Fruit fly (Drosophila melanogaster): Measurements from ENCODE around the gene Iml1.

DNA sequence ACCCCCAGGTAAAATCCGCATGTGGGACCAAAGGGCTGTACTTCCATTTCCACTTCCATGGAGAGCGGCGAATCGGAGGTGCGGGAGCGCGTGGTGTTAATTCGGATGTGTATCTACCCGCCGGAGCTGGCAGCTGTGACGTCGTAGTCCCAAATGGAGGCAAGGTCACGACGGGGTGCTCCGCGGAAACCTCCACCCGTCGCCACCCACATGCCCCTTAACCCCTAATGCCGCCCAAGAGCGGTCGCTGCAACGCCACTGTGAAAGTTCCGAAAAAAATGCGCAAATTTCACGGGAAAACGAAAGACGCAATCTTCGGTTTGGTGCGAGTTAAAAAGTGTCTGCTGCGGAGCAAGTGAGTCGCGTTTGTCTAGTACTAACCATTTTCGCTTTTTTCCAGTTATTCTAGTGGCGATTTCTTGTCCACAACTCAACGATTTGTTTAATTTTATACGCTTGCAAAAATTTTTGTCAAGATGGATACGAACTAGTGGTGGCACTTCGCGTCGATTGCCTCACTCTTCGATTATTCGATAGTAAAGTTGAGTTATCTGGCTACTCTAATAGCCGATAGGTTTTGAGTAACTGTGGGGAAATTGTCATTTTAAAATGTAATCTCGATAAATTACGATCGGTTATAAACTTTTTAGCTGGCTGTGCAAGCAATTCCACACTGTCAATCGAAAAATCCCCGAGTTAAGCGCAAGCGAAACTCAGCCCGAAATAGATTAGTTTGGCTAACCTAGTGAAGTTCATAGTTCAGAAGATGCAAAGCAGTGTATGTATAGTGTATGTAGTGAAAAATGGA, 31.5 kb downstream of the Iml1 start, which contains the start of the genes hfp and Psa:
- TF ChIP-seq gl (tag; optimal IDR thresholded peaks at IDR 0.05) (no peak), rn (GFP tag; IDR thresholded peaks at IDR 0.05) (no peak), CG9948 (tag; optimal IDR thresholded peaks at IDR 0.05) (no peak), CG17806 (tag; optimal IDR thresholded peaks at IDR 0.05) (no peak), D1 (tag; optimal IDR thresholded peaks at IDR 0.05) (no peak), Pif1A (GFP tag; optimal IDR thresholded peaks at IDR 0.05) (no peak)
